Worm (Caenorhabditis elegans) whole organism, mixed stage, embryonic: Measurements from ENCODE around the gene fbxa-18.

Experiments
- M03D4.4 ChIP-seq: sonication (generic microtip); optimal IDR thresholded peaks from 2 replicates; lab custom pipeline; 2017; ENCODE audit warnings: mild to moderate bottlenecking, missing genetic modification characterization, missing compliant biosample characterization
- bed-3 ChIP-seq: fragments of 200-800 bp; sonication (Bioruptor generic); optimal IDR thresholded peaks from 3 replicates; lab custom pipeline; 2018; ENCODE audit warnings: mild to moderate bottlenecking, missing genetic modification characterization, moderate library complexity, missing compliant biosample characterization
- blmp-1 ChIP-seq: fragments of 150-350 bp; optimal IDR thresholded peaks from 2 replicates; lab custom pipeline; 2014; ENCODE audit warnings: missing biosample characterization, missing genetic modification characterization
- ceh-39 ChIP-seq: fragments of 150-350 bp; optimal IDR thresholded peaks from 2 replicates; lab custom pipeline; 2014; ENCODE audit warnings: missing biosample characterization, missing genetic modification characterization
- ceh-43 ChIP-seq: fragments of 200-800 bp; sonication (Bioruptor generic); optimal IDR thresholded peaks from 2 replicates; lab custom pipeline; 2018; ENCODE audit warnings: mild to moderate bottlenecking, missing genetic modification characterization, moderate library complexity, missing compliant biosample characterization
- ceh-83 ChIP-seq: fragments of 200-800 bp; sonication (Bioruptor generic); optimal IDR thresholded peaks from 2 replicates; lab custom pipeline; 2018; ENCODE audit warnings: mild to moderate bottlenecking, missing genetic modification characterization, missing compliant biosample characterization
- ces-1 ChIP-seq: fragments of 150-350 bp; optimal IDR thresholded peaks from 2 replicates; lab custom pipeline; 2014; ENCODE audit warnings: missing biosample characterization, missing genetic modification reagents, missing genetic modification characterization
- drap-1 ChIP-seq: fragments of 200-800 bp; sonication (Bioruptor generic); optimal IDR thresholded peaks from 3 replicates; lab custom pipeline; 2018; ENCODE audit warnings: mild to moderate bottlenecking, missing genetic modification characterization, missing compliant biosample characterization
- elt-1 ChIP-seq: sonication (generic microtip); optimal IDR thresholded peaks from 2 replicates; lab custom pipeline; 2017; ENCODE audit warnings: missing genetic modification characterization, mild to moderate bottlenecking, missing compliant biosample characterization, antibody characterized with exemption, moderate library complexity, borderline replicate concordance; ENCODE audit not compliant: insufficient read depth
- elt-3 ChIP-seq: fragments of 150-350 bp; optimal IDR thresholded peaks from 2 replicates; lab custom pipeline; 2014; ENCODE audit warnings: missing biosample characterization, missing genetic modification characterization
- flh-1 ChIP-seq: fragments of 200-800 bp; sonication (Bioruptor generic); optimal IDR thresholded peaks from 2 replicates; lab custom pipeline; 2018; ENCODE audit warnings: mild to moderate bottlenecking, missing genetic modification characterization, moderate library complexity, missing compliant biosample characterization
- hlh-1 ChIP-seq: fragments of 150-350 bp; optimal IDR thresholded peaks from 2 replicates; lab custom pipeline; 2014; ENCODE audit warnings: missing biosample characterization, missing genetic modification reagents, missing genetic modification characterization
- lin-13 ChIP-seq: fragments of 150-350 bp; optimal IDR thresholded peaks from 2 replicates; lab custom pipeline; 2014; ENCODE audit warnings: missing biosample characterization, missing genetic modification characterization
- lin-32 ChIP-seq: fragments of 200-800 bp; sonication (Bioruptor generic); optimal IDR thresholded peaks from 2 replicates; lab custom pipeline; 2018; ENCODE audit warnings: mild to moderate bottlenecking, missing genetic modification characterization, missing compliant biosample characterization
- lsy-2 ChIP-seq: fragments of 150-350 bp; optimal IDR thresholded peaks from 2 replicates; lab custom pipeline; 2014; ENCODE audit warnings: missing biosample characterization, missing genetic modification characterization
- mep-1 ChIP-seq: fragments of 150-350 bp; optimal IDR thresholded peaks from 2 replicates; lab custom pipeline; 2017; ENCODE audit warnings: missing biosample characterization, missing genetic modification reagents, missing genetic modification characterization, inconsistent platforms
- mls-2 ChIP-seq: sonication (generic microtip); optimal IDR thresholded peaks from 2 replicates; lab custom pipeline; 2016; ENCODE audit warnings: mild to moderate bottlenecking, missing genetic modification characterization, moderate library complexity, missing compliant biosample characterization
- nhr-12 ChIP-seq: fragments of 150-350 bp; optimal IDR thresholded peaks from 2 replicates; lab custom pipeline; 2014; ENCODE audit warnings: missing biosample characterization, missing genetic modification characterization
- nhr-2 ChIP-seq: fragments of 150-350 bp; optimal IDR thresholded peaks from 2 replicates; lab custom pipeline; 2014; ENCODE audit warnings: missing biosample characterization, missing genetic modification characterization
- nhr-237 ChIP-seq: fragments of 150-350 bp; optimal IDR thresholded peaks from 2 replicates; lab custom pipeline; 2014; ENCODE audit warnings: missing biosample characterization, missing genetic modification characterization
- nhr-28 ChIP-seq: fragments of 150-350 bp; optimal IDR thresholded peaks from 2 replicates; lab custom pipeline; 2014; ENCODE audit warnings: missing biosample characterization, missing genetic modification characterization
- nhr-76 ChIP-seq: sonication (generic microtip); optimal IDR thresholded peaks from 2 replicates; lab custom pipeline; 2017; ENCODE audit warnings: missing biosample characterization, missing genetic modification characterization
- pha-4 ChIP-seq: fragments of 150-350 bp; optimal IDR thresholded peaks from 2 replicates; lab custom pipeline; 2018; ENCODE audit warnings: missing biosample characterization, missing genetic modification reagents, missing genetic modification characterization
- sem-2 ChIP-seq: fragments of 200-800 bp; sonication (Bioruptor generic); optimal IDR thresholded peaks from 2 replicates; lab custom pipeline; 2018; ENCODE audit warnings: mild to moderate bottlenecking, missing genetic modification characterization, missing compliant biosample characterization
- sptf-1 ChIP-seq: sonication (generic microtip); optimal IDR thresholded peaks from 2 replicates; lab custom pipeline; 2017; ENCODE audit warnings: mild to moderate bottlenecking, missing genetic modification characterization, moderate library complexity, missing compliant biosample characterization
- tbx-8 ChIP-seq: fragments of 200-800 bp; sonication (Bioruptor generic); optimal IDR thresholded peaks from 2 replicates; lab custom pipeline; 2018; ENCODE audit warnings: mild to moderate bottlenecking, missing genetic modification characterization, moderate library complexity, missing compliant biosample characterization
- unc-120 ChIP-seq: sonication (generic microtip); optimal IDR thresholded peaks from 2 replicates; lab custom pipeline; 2017; ENCODE audit warnings: missing genetic modification characterization, missing compliant biosample characterization; ENCODE audit not compliant: poor library complexity, severe bottlenecking
- unc-62 ChIP-seq: fragments of 150-350 bp; optimal IDR thresholded peaks from 2 replicates; lab custom pipeline; 2014; ENCODE audit warnings: missing biosample characterization, missing genetic modification reagents, missing genetic modification characterization
- zip-8 ChIP-seq: fragments of 150-350 bp; optimal IDR thresholded peaks from 2 replicates; lab custom pipeline; 2014; ENCODE audit warnings: missing biosample characterization, missing genetic modification characterization

Gene fbxa-18

DNA sequence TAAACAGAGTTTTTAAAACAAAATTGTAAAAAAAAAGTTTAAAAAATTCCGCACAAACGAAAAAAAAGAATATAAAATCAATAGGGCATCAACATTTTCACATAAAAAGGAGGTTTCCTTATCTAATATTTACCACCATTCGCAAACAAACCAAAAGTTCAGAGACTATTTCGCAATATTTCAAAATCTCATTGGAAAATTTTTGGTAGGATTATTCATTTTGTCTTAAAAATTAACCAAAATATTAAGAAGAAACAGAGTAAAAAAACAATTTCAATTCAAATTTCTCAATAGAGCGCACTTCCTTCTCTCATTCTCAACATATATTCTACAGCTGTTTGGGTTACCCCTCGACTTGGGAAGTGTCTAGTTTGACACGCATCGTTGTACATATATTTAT lies 17.6 kb downstream of the fbxa-18 start:
- TF ChIP-seq ceh-83 (no peak), nhr-237 (tag; lab: Kevin White, UChicago) (no peak), mls-2 (no peak), nhr-2 (tag; lab: Kevin White, UChicago) (no peak), sem-2 (GFP tag; lab: Kevin White, UChicago) (no peak), zip-8 (tag; lab: Kevin White, UChicago) (no peak), elt-1 (tag; lab: Kevin White, UChicago) (no peak), ceh-39 (tag; lab: Kevin White, UChicago) (no peak), unc-120 (tag; lab: Kevin White, UChicago) (no peak), ces-1 (no peak), lsy-2 (tag; lab: Kevin White, UChicago) (no peak), mep-1 (no peak), elt-3 (no peak), tbx-8 (GFP tag; lab: Kevin White, UChicago) (no peak), nhr-76 (tag; lab: Kevin White, UChicago) (no peak), bed-3 (GFP tag; lab: Kevin White, UChicago) (no peak), M03D4.4 (tag; lab: Kevin White, UChicago) (no peak), nhr-12 (tag; lab: Kevin White, UChicago) (no peak), pha-4 (tag; lab: Kevin White, UChicago) (no peak)
- TF ChIP-seq, all 35 proteins: peak for 0

DNA sequence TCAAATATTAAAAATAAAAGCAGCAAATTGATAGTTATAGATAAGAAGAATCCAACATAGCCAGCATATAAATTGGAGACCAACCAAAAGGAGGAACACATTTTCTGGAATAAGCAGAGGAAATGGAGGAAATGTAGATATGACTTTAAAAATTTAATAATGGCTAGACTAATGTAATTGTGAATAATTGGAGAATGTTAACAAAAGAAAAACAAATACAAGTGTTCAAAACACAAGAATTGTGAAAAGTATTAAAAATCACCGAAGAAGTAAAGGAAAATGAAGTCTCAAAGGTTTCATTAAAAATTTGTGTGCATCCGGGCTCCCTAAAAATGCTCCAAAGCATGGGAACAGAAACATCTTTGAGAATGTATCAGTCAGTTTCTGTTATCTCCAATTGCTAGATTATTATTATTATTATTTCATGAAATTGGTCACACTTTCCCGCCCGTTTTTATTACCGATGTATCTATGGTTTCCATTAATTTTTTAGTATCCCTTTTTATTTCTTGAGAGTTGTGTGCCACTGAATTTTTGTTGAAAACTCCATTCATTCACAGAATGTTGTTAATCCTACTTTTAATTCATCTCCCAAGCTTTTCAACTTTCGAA lies 19.8 kb downstream of the fbxa-18 start, which contains the start of the genes str-109 and F10A3.11:
Gene str-109, minus strand, starts transcription at position 101 of the 612 bp plus-strand sequence.
Gene F10A3.11, plus strand, starts transcription at position 562 of the 612 bp plus-strand sequence.
- TF ChIP-seq unc-120 (tag; lab: Kevin White, UChicago) (no peak), lin-32 (GFP tag; lab: Kevin White, UChicago) (no peak)

- no peak for TF ChIP-seq ceh-43 (GFP tag; lab: Kevin White, UChicago)
- no peak for TF ChIP-seq drap-1
- TF ChIP-seq blmp-1: no peak
- TF ChIP-seq bed-3 (GFP tag; lab: Kevin White, UChicago): no peak
- no peak for TF ChIP-seq tbx-8 (GFP tag; lab: Kevin White, UChicago)
- TF ChIP-seq unc-62 (GFP tag; lab: Kevin White, UChicago): no peak
- no peak for TF ChIP-seq ces-1
- TF ChIP-seq nhr-28: no peak
- no peak for TF ChIP-seq nhr-12 (tag; lab: Kevin White, UChicago)
- no peak for TF ChIP-seq mep-1
- no peak for TF ChIP-seq sptf-1
- TF ChIP-seq lin-32 (GFP tag; lab: Kevin White, UChicago): no peak
Measured at ce11 chrV:16163719-16164118, 21.2 kb downstream of the fbxa-18 start, which contains the start of gene F10A3.12. Gene F10A3.12, plus strand, starts transcription at chrV:16164019.

ce11 chrV:16165936-16166335 lies 23.5 kb downstream of the fbxa-18 start, which contains the start of gene str-108:
Gene str-108, plus strand, starts transcription at chrV:16166236.
- TF ChIP-seq tbx-8 (GFP tag; lab: Kevin White, UChicago) (no peak), hlh-1 (tag; lab: Kevin White, UChicago) (no peak), nhr-12 (tag; lab: Kevin White, UChicago) (no peak)

DNA sequence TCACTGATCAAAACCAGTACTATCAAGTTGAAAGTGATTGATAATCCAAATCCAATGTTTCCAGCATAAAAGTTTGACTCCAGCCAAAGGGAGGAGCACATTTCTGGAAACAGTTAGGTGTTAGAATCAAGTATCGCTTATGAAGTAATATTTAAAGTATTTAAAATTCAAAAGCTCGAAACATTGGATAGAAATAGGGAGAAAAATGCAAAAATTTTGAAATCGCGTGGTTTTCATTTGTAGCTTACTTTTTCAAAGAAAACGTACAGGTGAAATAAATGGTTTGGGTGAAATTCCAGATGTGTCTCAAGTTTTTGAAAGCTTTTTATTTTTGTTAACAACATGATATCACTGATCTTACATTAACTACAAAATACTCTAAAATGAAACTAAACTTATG lies 26.6 kb downstream of the fbxa-18 start, which contains the start of gene str-111:
Gene str-111, minus strand, starts transcription at position 101 of the 400 bp plus-strand sequence.
- TF ChIP-seq unc-62 (GFP tag; lab: Kevin White, UChicago): no peak
- no peak for TF ChIP-seq drap-1
- no peak for TF ChIP-seq nhr-237 (tag; lab: Kevin White, UChicago)

DNA sequence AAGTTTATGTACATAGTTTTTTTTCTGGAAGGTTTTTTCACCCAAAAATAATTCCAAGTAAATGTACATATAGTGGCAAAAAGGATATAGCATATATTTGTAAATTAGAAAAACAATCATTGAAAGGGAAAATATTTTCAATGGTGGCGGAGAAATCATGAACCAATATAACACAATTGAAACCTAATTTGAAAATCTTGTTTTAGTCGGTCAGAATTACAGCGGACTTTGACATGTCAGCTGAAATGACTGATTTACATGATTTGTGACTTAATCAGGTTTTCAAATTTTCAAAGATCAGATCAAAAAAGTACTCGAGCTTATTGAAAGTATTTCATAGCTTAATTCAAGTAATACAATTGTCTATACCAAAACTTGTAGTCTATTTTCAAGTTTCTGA lies 29.2 kb downstream of the fbxa-18 start, which contains the start of gene K05D4.9:
Gene K05D4.9, minus strand, starts transcription at position 101 of the 400 bp plus-strand sequence.
- TF ChIP-seq mep-1 (no peak), lin-13 (tag; lab: Kevin White, UChicago) (no peak), sptf-1 (no peak), tbx-8 (GFP tag; lab: Kevin White, UChicago) (no peak), unc-120 (tag; lab: Kevin White, UChicago) (no peak), nhr-2 (tag; lab: Kevin White, UChicago) (no peak), drap-1 (no peak), lin-32 (GFP tag; lab: Kevin White, UChicago) (no peak), nhr-12 (tag; lab: Kevin White, UChicago) (no peak), sem-2 (GFP tag; lab: Kevin White, UChicago) (no peak), flh-1 (GFP tag; lab: Kevin White, UChicago) (no peak), nhr-28 (no peak), mls-2 (no peak)
- TF ChIP-seq, all 35 proteins: peak for 0
